Worm (Caenorhabditis elegans): ENCODE measurements around the gene R02F2.9.

Gene R02F2.9

DNA sequence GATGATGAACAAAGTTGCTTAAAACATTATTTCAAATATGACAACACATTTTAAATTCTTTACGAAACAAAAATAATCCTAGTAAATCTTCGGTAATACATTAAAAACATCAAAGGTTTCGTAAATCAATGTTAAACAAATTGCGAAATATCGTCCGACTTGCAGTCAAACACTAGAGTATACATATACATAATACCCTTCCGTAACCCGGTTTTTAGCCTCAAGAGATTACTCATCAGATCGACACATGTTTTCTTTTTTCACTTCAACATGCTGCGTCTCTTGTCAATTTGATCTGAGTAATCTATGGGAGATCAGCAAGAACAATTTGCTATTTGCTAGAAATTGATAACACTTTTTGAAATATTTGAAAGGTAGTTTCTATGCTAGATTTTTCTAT lies 47.3 kb downstream of the R02F2.9 start:
- TF ChIP-seq K02D7.2 (tag; optimal IDR thresholded peaks at IDR 0.05) (no peak), pag-3 (tag; optimal IDR thresholded peaks at IDR 0.05; ENCODE audit: borderline replicate concordance) (no peak)

DNA sequence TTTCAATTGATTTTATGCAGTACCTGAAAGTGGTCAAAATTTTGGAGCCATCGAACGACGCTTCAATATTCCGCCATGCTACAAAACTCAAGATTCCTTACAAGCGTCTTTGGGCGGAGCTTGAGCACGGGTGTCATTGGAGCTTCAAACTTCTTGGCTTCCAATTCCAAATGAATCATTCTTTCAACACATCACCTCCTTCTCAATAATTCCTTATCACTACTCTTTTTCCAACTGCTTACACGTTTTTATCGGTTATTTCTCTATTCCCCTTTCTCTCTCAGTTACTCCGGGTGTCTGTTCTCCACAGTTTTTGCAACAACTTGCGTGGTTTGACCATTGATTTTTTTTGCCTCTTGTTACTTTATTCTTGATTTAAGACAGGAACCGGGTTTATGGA lies 47.7 kb downstream of the R02F2.9 start, which contains the start of gene F09F7.5:
Gene F09F7.5 (plus strand): TSS at position 258 of the 400 bp plus-strand sequence.
- TF ChIP-seq tbx-7 (tag; optimal IDR thresholded peaks at IDR 0.05) (no peak), pat-9 (tag; optimal IDR thresholded peaks at IDR 0.05) (no peak), elt-2 (tag; optimal IDR thresholded peaks at IDR 0.05) (peak; percentile 26)

Measured in whole organism, late embryonic.